Worm (Caenorhabditis elegans) whole organism, midembryonic: ENCODE measurements around the gene lido-14.

Experiments
- flt-1 ChIP-seq: fragments of 200-800 bp; sonication (Bioruptor generic); IDR thresholded peaks from 2 replicates; pipeline ENCODE4 v1.3.6; 2022; ENCODE audit warnings: missing genetic modification characterization, missing compliant biosample characterization
- ref-1 ChIP-seq: fragments of 200-800 bp; sonication (Bioruptor generic); conservative IDR thresholded peaks from 2 replicates; pipeline ENCODE4 v1.3.6; 2022; ENCODE audit warnings: missing genetic modification reagents, missing genetic modification characterization, missing compliant biosample characterization
- tab-1 ChIP-seq: fragments of 200-800 bp; sonication (Bioruptor generic); IDR thresholded peaks from 2 replicates; pipeline ENCODE4 v1.3.6; 2022; ENCODE audit warnings: missing genetic modification characterization, missing compliant biosample characterization
- ztf-23 ChIP-seq: fragments of 200-800 bp; sonication (Bioruptor generic); IDR thresholded peaks from 2 replicates; pipeline ENCODE4 v1.3.6; 2022; ENCODE audit warnings: missing genetic modification reagents, missing genetic modification characterization, missing compliant biosample characterization

- no peak for TF ChIP-seq ref-1 (GFP tag; lab: Robert Waterston, UW)
- TF ChIP-seq flt-1 (GFP tag; lab: Robert Waterston, UW), result no peak
- no peak for TF ChIP-seq tab-1 (GFP tag; lab: Robert Waterston, UW)
- TF ChIP-seq ztf-23 (GFP tag; lab: Robert Waterston, UW), result no peak
Measured at ce11 chrII:3318839-3319238, 40.1 kb upstream of the lido-14 start.
